Worm (Caenorhabditis elegans) whole organism, L1 larva: ENCODE measurements around the gene AC7.3.

Source experiments
- ceh-82 ChIP-seq, 3 experiments: fragments of 150-350 bp in 1 of 3; sonication (generic microtip) in 2 of 3; optimal IDR thresholded peaks; 2 replicates each; lab custom pipeline; 2014 to 2017; ENCODE audit warnings: missing biosample characterization in 3 of 3, missing genetic modification characterization in 3 of 3
- egl-13 ChIP-seq: sonication (generic microtip); optimal IDR thresholded peaks from 2 replicates; lab custom pipeline; 2016; ENCODE audit warnings: missing genotype, missing genetic modification reagents, missing genetic modification characterization, missing compliant biosample characterization
- grh-1 ChIP-seq: fragments of 200-800 bp; sonication (Bioruptor generic); IDR thresholded peaks from 2 replicates; pipeline ENCODE4 v1.3.6; 2022; ENCODE audit warnings: missing genetic modification reagents, missing genetic modification characterization, missing compliant biosample characterization
- hpl-2 ChIP-seq: fragments of 150-350 bp; optimal IDR thresholded peaks from 2 replicates; lab custom pipeline; 2014; ENCODE audit warnings: missing biosample characterization, missing genetic modification reagents, missing genetic modification characterization
- nhr-12 ChIP-seq: sonication (generic microtip); optimal IDR thresholded peaks from 2 replicates; lab custom pipeline; 2017; ENCODE audit warnings: missing biosample characterization, missing genetic modification characterization
- pag-3 ChIP-seq: sonication (generic microtip); optimal IDR thresholded peaks from 2 replicates; lab custom pipeline; 2017; ENCODE audit warnings: missing genetic modification characterization, mild to moderate bottlenecking, missing compliant biosample characterization, antibody characterized with exemption, borderline replicate concordance; ENCODE audit not compliant: insufficient read depth
- skn-1 ChIP-seq: fragments of 150-350 bp; optimal IDR thresholded peaks from 2 replicates; lab custom pipeline; 2014; ENCODE audit warnings: missing biosample characterization, missing genetic modification characterization
- ztf-11 ChIP-seq, 2 experiments: sonication (generic microtip); optimal IDR thresholded peaks; 2 replicates each; lab custom pipeline; 2016 to 2017; ENCODE audit warnings: missing genetic modification characterization in 2 of 2, missing biosample characterization in 1 of 2, missing compliant biosample characterization in 1 of 2

- TF ChIP-seq pag-3 (tag; lab: Kevin White, UChicago) (no peak), ceh-82 (tag; optimal IDR thresholded peaks at IDR 0.05; lab: Kevin White, UChicago) (no peak), ztf-11 (tag; optimal IDR thresholded peaks at IDR 0.05; lab: Kevin White, UChicago) (no peak), grh-1 (GFP tag; lab: Robert Waterston, UW) (no peak), nhr-12 (tag; lab: Kevin White, UChicago) (no peak), egl-13 (tag; lab: Kevin White, UChicago) (no peak), hpl-2 (GFP tag; lab: Kevin White, UChicago) (no peak), skn-1 (tag; lab: Kevin White, UChicago) (no peak)
These were observed 25.9 kb upstream of the AC7.3 start for ce11 chrIV:5085782-5086181.
